Worm (Caenorhabditis elegans) whole organism, L1 larva: ENCODE data around the gene mthf-1.

ENCODE experiments used
- C04F5.9 ChIP-seq: sonication (generic microtip); optimal IDR thresholded peaks from 2 replicates; lab custom pipeline; 2016; ENCODE audit warnings: missing genetic modification characterization, missing compliant biosample characterization
- C16A3.4 ChIP-seq: fragments of 150-350 bp; optimal IDR thresholded peaks from 2 replicates; lab custom pipeline; 2014; ENCODE audit warnings: missing biosample characterization, missing genetic modification characterization
- C34B4.2 ChIP-seq: sonication (generic microtip); optimal IDR thresholded peaks from 2 replicates; lab custom pipeline; 2017; ENCODE audit warnings: mild to moderate bottlenecking, missing genetic modification characterization, missing compliant biosample characterization
- F16B12.6 ChIP-seq: fragments of 150-350 bp; optimal IDR thresholded peaks from 2 replicates; lab custom pipeline; 2014; ENCODE audit warnings: missing biosample characterization, missing genetic modification characterization
- Y116A8C.19 ChIP-seq: sonication (generic microtip); optimal IDR thresholded peaks from 2 replicates; lab custom pipeline; 2016; ENCODE audit warnings: missing compliant biosample characterization, missing genetic modification characterization, borderline replicate concordance
- aha-1 ChIP-seq: fragments of 150-350 bp; optimal IDR thresholded peaks from 2 replicates; lab custom pipeline; 2014; ENCODE audit warnings: missing biosample characterization, missing genetic modification characterization
- aly-2 ChIP-seq: fragments of 150-350 bp; optimal IDR thresholded peaks from 2 replicates; lab custom pipeline; 2014; ENCODE audit warnings: missing biosample characterization, missing genetic modification characterization
- ceh-63 ChIP-seq: fragments of 200-800 bp; sonication (Bioruptor generic); optimal IDR thresholded peaks from 2 replicates; lab custom pipeline; 2018; ENCODE audit warnings: mild to moderate bottlenecking, missing genetic modification characterization, missing compliant biosample characterization
- ceh-8 ChIP-seq: fragments of 200-800 bp; sonication (Bioruptor generic); optimal IDR thresholded peaks from 2 replicates; lab custom pipeline; 2018; ENCODE audit warnings: mild to moderate bottlenecking, missing genetic modification characterization, moderate library complexity, missing compliant biosample characterization
- ceh-82 ChIP-seq, 3 experiments: fragments of 150-350 bp in 1 of 3; sonication (generic microtip) in 2 of 3; optimal IDR thresholded peaks; 2 replicates each; lab custom pipeline; 2014 to 2017; ENCODE audit warnings: missing biosample characterization in 3 of 3, missing genetic modification characterization in 3 of 3
- ceh-88 ChIP-seq: fragments of 200-800 bp; sonication (Bioruptor generic); IDR thresholded peaks from 2 replicates; pipeline ENCODE4 v1.3.6; 2022; ENCODE audit warnings: missing genetic modification characterization, missing compliant biosample characterization
- egl-27 ChIP-seq, 2 experiments: fragments of 150-350 bp in 1 of 2; sonication (generic microtip); optimal IDR thresholded peaks; 3 replicates each; lab custom pipeline; 2017 to 2018; ENCODE audit warnings: missing biosample characterization in 2 of 2, missing genetic modification characterization in 2 of 2, missing genetic modification reagents in 2 of 2
- elt-2 ChIP-seq: sonication (generic microtip); optimal IDR thresholded peaks from 2 replicates; lab custom pipeline; 2016; ENCODE audit warnings: missing genetic modification characterization, mild to moderate bottlenecking, inconsistent platforms, missing compliant biosample characterization, missing genetic modification reagents
- fkh-8 ChIP-seq: sonication (generic microtip); optimal IDR thresholded peaks from 2 replicates; lab custom pipeline; 2016; ENCODE audit warnings: mild to moderate bottlenecking, missing genetic modification characterization, missing compliant biosample characterization
- fos-1 ChIP-seq: fragments of 150-350 bp; optimal IDR thresholded peaks from 2 replicates; lab custom pipeline; 2014; ENCODE audit warnings: missing biosample characterization, missing genetic modification characterization
- hlh-4 ChIP-seq: sonication (generic microtip); optimal IDR thresholded peaks from 2 replicates; lab custom pipeline; 2016; ENCODE audit warnings: mild to moderate bottlenecking, missing genetic modification characterization, missing compliant biosample characterization
- irx-1 ChIP-seq: sonication (generic microtip); optimal IDR thresholded peaks from 2 replicates; lab custom pipeline; 2016; ENCODE audit warnings: missing genetic modification characterization, missing compliant biosample characterization
- lin-35 ChIP-seq, 2 experiments: fragments of 150-350 bp; optimal IDR thresholded peaks; 2 replicates each; lab custom pipeline; 2014; ENCODE audit warnings: missing biosample characterization in 2 of 2, missing genetic modification characterization in 2 of 2, missing genetic modification reagents in 2 of 2
- mab-9 ChIP-seq: fragments of 200-800 bp; sonication (Bioruptor generic); IDR thresholded peaks from 2 replicates; pipeline ENCODE4 v1.3.6; 2022; ENCODE audit warnings: missing genetic modification reagents, missing genetic modification characterization, missing compliant biosample characterization
- mdl-1 ChIP-seq, 2 experiments: fragments of 150-350 bp; optimal IDR thresholded peaks; 2 replicates each; lab custom pipeline; 2014 to 2017; ENCODE audit warnings: missing biosample characterization in 2 of 2, missing genetic modification characterization in 2 of 2, inconsistent platforms in 1 of 2
- mef-2 ChIP-seq: fragments of 150-350 bp; optimal IDR thresholded peaks from 2 replicates; lab custom pipeline; 2014; ENCODE audit warnings: missing biosample characterization, missing genetic modification characterization
- nhr-11 ChIP-seq: fragments of 150-350 bp; optimal IDR thresholded peaks from 2 replicates; lab custom pipeline; 2014; ENCODE audit warnings: missing biosample characterization, missing genetic modification characterization
- nhr-20 ChIP-seq: sonication (generic microtip); optimal IDR thresholded peaks from 2 replicates; lab custom pipeline; 2016; ENCODE audit warnings: mild to moderate bottlenecking, missing genetic modification characterization, missing compliant biosample characterization
- nhr-71 ChIP-seq: sonication (generic microtip); optimal IDR thresholded peaks from 2 replicates; lab custom pipeline; 2016; ENCODE audit warnings: mild to moderate bottlenecking, missing genetic modification characterization, moderate library complexity, missing compliant biosample characterization
- nhr-77 ChIP-seq: fragments of 150-350 bp; optimal IDR thresholded peaks from 2 replicates; lab custom pipeline; 2014; ENCODE audit warnings: missing biosample characterization, missing genetic modification characterization
- nhr-85 ChIP-seq: sonication (generic microtip); peaks from one replicate; lab custom pipeline; 2016; ENCODE audit warnings: missing genetic modification characterization, inconsistent platforms, missing compliant biosample characterization
- nhr-90 ChIP-seq: sonication (generic microtip); optimal IDR thresholded peaks from 2 replicates; lab custom pipeline; 2016; ENCODE audit warnings: mild to moderate bottlenecking, missing genetic modification characterization, missing compliant biosample characterization; ENCODE audit not compliant: poor library complexity
- pag-3 ChIP-seq: sonication (generic microtip); optimal IDR thresholded peaks from 2 replicates; lab custom pipeline; 2017; ENCODE audit warnings: missing genetic modification characterization, mild to moderate bottlenecking, missing compliant biosample characterization, antibody characterized with exemption, borderline replicate concordance; ENCODE audit not compliant: insufficient read depth
- sptf-1 ChIP-seq: fragments of 150-350 bp; optimal IDR thresholded peaks from 2 replicates; lab custom pipeline; 2014; ENCODE audit warnings: missing biosample characterization, missing genetic modification characterization
- sup-37 ChIP-seq: fragments of 200-800 bp; sonication (Bioruptor generic); optimal IDR thresholded peaks from 2 replicates; lab custom pipeline; 2018; ENCODE audit warnings: mild to moderate bottlenecking, missing genetic modification characterization, missing compliant biosample characterization
- swsn-7 ChIP-seq: sonication (generic microtip); optimal IDR thresholded peaks from 2 replicates; lab custom pipeline; 2016; ENCODE audit warnings: missing genetic modification characterization, missing compliant biosample characterization
- tbx-2 ChIP-seq: sonication (generic microtip); optimal IDR thresholded peaks from 2 replicates; lab custom pipeline; 2016; ENCODE audit warnings: missing genetic modification characterization, missing compliant biosample characterization
- tlp-1 ChIP-seq: fragments of 150-350 bp; optimal IDR thresholded peaks from 2 replicates; lab custom pipeline; 2014; ENCODE audit warnings: missing biosample characterization, missing genetic modification characterization
- unc-98 ChIP-seq: fragments of 200-800 bp; sonication (Bioruptor generic); IDR thresholded peaks from 2 replicates; pipeline ENCODE4 v1.3.6; 2022; ENCODE audit warnings: missing genetic modification characterization, missing compliant biosample characterization
- zag-1 ChIP-seq: fragments of 150-350 bp; optimal IDR thresholded peaks from 2 replicates; lab custom pipeline; 2014; ENCODE audit warnings: missing biosample characterization, missing genetic modification characterization
- zip-4 ChIP-seq: fragments of 200-800 bp; sonication (Bioruptor generic); optimal IDR thresholded peaks from 2 replicates; lab custom pipeline; 2018; ENCODE audit warnings: mild to moderate bottlenecking, missing genetic modification characterization, moderate library complexity, missing compliant biosample characterization
- ztf-11 ChIP-seq, 2 experiments: sonication (generic microtip); optimal IDR thresholded peaks; 2 replicates each; lab custom pipeline; 2016 to 2017; ENCODE audit warnings: missing genetic modification characterization in 2 of 2, missing biosample characterization in 1 of 2, missing compliant biosample characterization in 1 of 2

Gene mthf-1

ce11 chrII:7822454-7822853, 44.8 kb upstream of the mthf-1 start, which contains the start of gene irld-47:
Gene irld-47 (minus strand): TSS chrII:7822554.
- no peak for TF ChIP-seq nhr-90
- TF ChIP-seq lin-35 (GFP tag; optimal IDR thresholded peaks at IDR 0.05; lab: Kevin White, UChicago): no peak
- no peak for TF ChIP-seq ztf-11 (tag; optimal IDR thresholded peaks at IDR 0.05; lab: Kevin White, UChicago)
- no peak for TF ChIP-seq elt-2 (tag; lab: Kevin White, UChicago)
- TF ChIP-seq C04F5.9 (tag; lab: Kevin White, UChicago): no peak
- TF ChIP-seq nhr-85 (tag; lab: Kevin White, UChicago): no peak
- TF ChIP-seq fos-1 (tag; lab: Kevin White, UChicago): no peak
- no peak for TF ChIP-seq ceh-63 (GFP tag; lab: Kevin White, UChicago)
- no peak for TF ChIP-seq fkh-8 (tag; lab: Kevin White, UChicago)
- TF ChIP-seq nhr-77 (tag; lab: Kevin White, UChicago): no peak
- TF ChIP-seq C34B4.2 (tag; lab: Kevin White, UChicago): no peak
- no peak for TF ChIP-seq ceh-8 (GFP tag; lab: Kevin White, UChicago)
- no peak for TF ChIP-seq aha-1
- TF ChIP-seq mdl-1 (tag; optimal IDR thresholded peaks at IDR 0.05; lab: Kevin White, UChicago): no peak
- TF ChIP-seq unc-98 (GFP tag; lab: Robert Waterston, UW): no peak
- TF ChIP-seq ceh-88 (GFP tag; lab: Robert Waterston, UW): no peak
- no peak for TF ChIP-seq egl-27 (tag; optimal IDR thresholded peaks at IDR 0.05; lab: Kevin White, UChicago)

DNA sequence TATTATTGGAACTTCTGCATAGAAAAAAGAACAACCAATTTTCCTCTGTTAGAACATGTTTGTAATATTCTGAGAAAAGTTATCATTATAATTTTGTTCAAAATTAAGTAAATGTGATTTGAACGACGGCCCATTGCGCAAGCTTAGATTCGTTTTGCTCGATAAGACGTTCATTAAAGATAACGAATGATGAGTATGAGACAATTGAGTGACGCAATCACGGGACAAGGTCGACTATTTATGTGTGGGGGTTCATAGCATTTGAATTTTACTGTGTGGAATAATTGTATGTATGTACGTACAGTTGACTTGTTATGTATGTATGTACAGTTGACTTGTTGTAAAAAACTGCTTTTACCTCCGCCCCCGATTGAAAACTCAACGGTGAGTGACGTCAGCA, 41.7 kb upstream of the mthf-1 start:
- no peak for TF ChIP-seq pag-3 (tag; lab: Kevin White, UChicago)
- TF ChIP-seq ceh-82 (tag; optimal IDR thresholded peaks at IDR 0.05; lab: Kevin White, UChicago): no peak
- TF ChIP-seq nhr-71 (tag; lab: Kevin White, UChicago): no peak
- TF ChIP-seq aly-2 (tag; lab: Kevin White, UChicago): no peak
- TF ChIP-seq hlh-4: no peak
- TF ChIP-seq zag-1: no peak
- TF ChIP-seq swsn-7 (tag; lab: Kevin White, UChicago): no peak
- TF ChIP-seq mab-9 (GFP tag; lab: Robert Waterston, UW): no peak
- no peak for TF ChIP-seq irx-1 (tag; lab: Kevin White, UChicago)
- TF ChIP-seq zip-4 (GFP tag; lab: Kevin White, UChicago): no peak
- no peak for TF ChIP-seq sptf-1 (tag; lab: Kevin White, UChicago)
- no peak for TF ChIP-seq mef-2 (tag; lab: Kevin White, UChicago)
- TF ChIP-seq tbx-2 (tag; lab: Kevin White, UChicago): no peak
- no peak for TF ChIP-seq lin-35 (GFP tag; optimal IDR thresholded peaks at IDR 0.05; lab: Kevin White, UChicago)

DNA sequence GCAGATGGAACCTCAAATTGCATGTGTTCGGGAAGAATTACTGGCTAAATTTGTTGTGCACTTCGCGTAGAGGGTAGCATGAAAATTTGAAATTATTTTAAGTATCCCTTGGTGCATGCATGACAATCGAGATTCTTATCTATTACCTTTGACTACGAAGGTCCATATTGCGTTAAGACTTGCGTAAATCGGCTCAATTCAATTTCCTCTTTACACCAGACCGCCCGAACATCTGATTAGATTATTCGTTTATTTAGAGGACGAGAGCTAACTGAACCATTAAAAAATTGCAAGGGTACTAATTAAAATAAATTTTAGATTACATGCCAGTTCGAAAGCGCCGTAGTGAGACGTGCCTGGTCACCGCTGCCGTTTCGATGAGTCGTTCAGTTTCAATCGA, 40.0 kb upstream of the mthf-1 start:
- TF ChIP-seq C16A3.4 (tag; lab: Kevin White, UChicago): no peak
- TF ChIP-seq irx-1 (tag; lab: Kevin White, UChicago): no peak
- no peak for TF ChIP-seq Y116A8C.19 (tag; lab: Kevin White, UChicago)
- TF ChIP-seq nhr-11: no peak
- no peak for TF ChIP-seq F16B12.6 (tag; lab: Kevin White, UChicago)
- TF ChIP-seq C34B4.2 (tag; lab: Kevin White, UChicago): no peak
- TF ChIP-seq nhr-20: no peak
- TF ChIP-seq C04F5.9 (tag; lab: Kevin White, UChicago): no peak
- TF ChIP-seq tlp-1: no peak
- no peak for TF ChIP-seq nhr-85 (tag; lab: Kevin White, UChicago)
- no peak for TF ChIP-seq zag-1
- no peak for TF ChIP-seq sup-37 (GFP tag; lab: Kevin White, UChicago)
